Fruit fly (Drosophila melanogaster): ENCODE results near the gene Stip1.

The Stip1 gene

dm6 chr2L:278134-278533 is 16.8 kb upstream of the Stip1 start, which contains the start of gene CG17078:
TSS of gene CG17078 (minus strand) at chr2L:278234.
- TF ChIP-seq CG17801 (GFP tag; optimal IDR thresholded peaks at IDR 0.05; ENCODE audit: partially characterized antibody) = no peak

- peak; percentile 59 for TF ChIP-seq CG17801 (GFP tag; optimal IDR thresholded peaks at IDR 0.05; ENCODE audit: partially characterized antibody)
These were observed 11.8 kb upstream of the Stip1 start, which contains the start of gene CG11601 for dm6 chr2L:283071-283482. TSS of gene CG11601 (minus strand) at chr2L:283269.

dm6 chr2L:285596-286023 is 9.3 kb upstream of the Stip1 start:
- no peak for TF ChIP-seq CG17801 (GFP tag; optimal IDR thresholded peaks at IDR 0.05; ENCODE audit: partially characterized antibody)

dm6 chr2L:286421-286820 is 8.5 kb upstream of the Stip1 start:
- peak; percentile 33 for TF ChIP-seq CG17801 (GFP tag; optimal IDR thresholded peaks at IDR 0.05; ENCODE audit: partially characterized antibody)

- TF ChIP-seq CG17801 (GFP tag; optimal IDR thresholded peaks at IDR 0.05; ENCODE audit: partially characterized antibody) = no peak
These were observed 5.9 kb upstream of the Stip1 start, which contains the start of gene Amnionless for dm6 chr2L:289044-289443. TSS of gene Amnionless (minus strand) at chr2L:289144.

dm6 chr2L:290373-290772 is 4.5 kb upstream of the Stip1 start:
- TF ChIP-seq CG17801 (GFP tag; optimal IDR thresholded peaks at IDR 0.05; ENCODE audit: partially characterized antibody) = no peak

- TF ChIP-seq CG17801 (GFP tag; optimal IDR thresholded peaks at IDR 0.05; ENCODE audit: partially characterized antibody) = no peak
These were observed 4.0 kb upstream of the Stip1 start for dm6 chr2L:290949-291348.

dm6 chr2L:291657-292056 is 3.3 kb upstream of the Stip1 start, which contains the start of gene CG3625:
TSS of gene CG3625 (minus strand) at chr2L:291795.
- TF ChIP-seq CG17801 (GFP tag; optimal IDR thresholded peaks at IDR 0.05; ENCODE audit: partially characterized antibody) = no peak

- peak; percentile 2 for TF ChIP-seq CG17801 (GFP tag; optimal IDR thresholded peaks at IDR 0.05; ENCODE audit: partially characterized antibody)
These were observed 2.6 kb upstream of the Stip1 start, which contains the start of gene CG11562 for dm6 chr2L:292301-292700. TSS of gene CG11562 (plus strand) at chr2L:292419.

- TF ChIP-seq CG17801 (GFP tag; optimal IDR thresholded peaks at IDR 0.05; ENCODE audit: partially characterized antibody) = peak; percentile 81
These were observed 2.8 kb downstream of the Stip1 start, which contains the start of gene Pi3K21B for dm6 chr2L:297480-298284. TSS of gene Pi3K21B (plus strand) at chr2L:297880.

- no peak for TF ChIP-seq CG17801 (GFP tag; optimal IDR thresholded peaks at IDR 0.05; ENCODE audit: partially characterized antibody)
These were observed 3.3 kb downstream of the Stip1 start for dm6 chr2L:298285-298644.

- no peak for TF ChIP-seq CG17801 (GFP tag; optimal IDR thresholded peaks at IDR 0.05; ENCODE audit: partially characterized antibody)
These were observed 4.1 kb downstream of the Stip1 start for dm6 chr2L:299038-299437.

dm6 chr2L:300006-300405 is 5.1 kb downstream of the Stip1 start:
- TF ChIP-seq CG17801 (GFP tag; optimal IDR thresholded peaks at IDR 0.05; ENCODE audit: partially characterized antibody) = no peak

- TF ChIP-seq CG17801 (GFP tag; optimal IDR thresholded peaks at IDR 0.05; ENCODE audit: partially characterized antibody) = no peak
These were observed 6.2 kb downstream of the Stip1 start for dm6 chr2L:300877-301706.

- TF ChIP-seq CG17801 (GFP tag; optimal IDR thresholded peaks at IDR 0.05; ENCODE audit: partially characterized antibody) = no peak
These were observed 8.5 kb downstream of the Stip1 start for dm6 chr2L:303306-303962.
